Worm (Caenorhabditis elegans) whole organism, young adult: ENCODE measurements around the gene nmad-1.
A peak's percentile ranks its signal among the peaks of the same experiment; 100 is the strongest.

Source experiments
- B0019.2 ChIP-seq: fragments of 200-800 bp; sonication (Bioruptor generic); conservative IDR thresholded peaks from 2 replicates; pipeline ENCODE4 v1.3.6; 2022; ENCODE audit warnings: missing genetic modification reagents, missing genetic modification characterization, missing compliant biosample characterization
- B0035.1 ChIP-seq: sonication (generic microtip); optimal IDR thresholded peaks from 2 replicates; lab custom pipeline; 2016; ENCODE audit warnings: missing genetic modification characterization, mild to moderate bottlenecking, missing compliant biosample characterization, missing genotype, missing genetic modification reagents
- B0336.3 ChIP-seq: fragments of 200-800 bp; sonication (Bioruptor generic); IDR thresholded peaks from 2 replicates; pipeline ENCODE4 v1.3.6; 2022; ENCODE audit warnings: missing genetic modification characterization, missing compliant biosample characterization
- F23B12.7 ChIP-seq: sonication (generic microtip); optimal IDR thresholded peaks from 2 replicates; lab custom pipeline; 2017; ENCODE audit warnings: missing genetic modification characterization, mild to moderate bottlenecking, missing compliant biosample characterization, antibody characterized with exemption, moderate library complexity; ENCODE audit not compliant: insufficient read depth
- F33H1.4 ChIP-seq: fragments of 200-800 bp; sonication (Bioruptor generic); IDR thresholded peaks from 2 replicates; pipeline ENCODE4 v1.3.6; 2022; ENCODE audit warnings: missing genetic modification reagents, missing genetic modification characterization, missing compliant biosample characterization
- F57A8.1 ChIP-seq: fragments of 200-800 bp; sonication (Bioruptor generic); optimal IDR thresholded peaks from 2 replicates; lab custom pipeline; 2018; ENCODE audit warnings: mild to moderate bottlenecking, missing genetic modification characterization, moderate library complexity, missing compliant biosample characterization
- K11D2.4 ChIP-seq: fragments of 200-800 bp; sonication (Bioruptor generic); IDR thresholded peaks from 2 replicates; pipeline ENCODE4 v1.3.6; 2022; ENCODE audit warnings: missing genetic modification reagents, missing genetic modification characterization, missing compliant biosample characterization
- K12H6.12 ChIP-seq: fragments of 200-800 bp; sonication (Bioruptor generic); optimal IDR thresholded peaks from 2 replicates; lab custom pipeline; 2018; ENCODE audit warnings: mild to moderate bottlenecking, missing genetic modification characterization, missing compliant biosample characterization
- Y53G8AR.9 ChIP-seq: fragments of 200-800 bp; sonication (Bioruptor generic); conservative IDR thresholded peaks from 2 replicates; pipeline ENCODE4 v1.3.6; 2022; ENCODE audit warnings: missing genetic modification reagents, missing genetic modification characterization, missing compliant biosample characterization
- Y56A3A.18 ChIP-seq: fragments of 200-800 bp; sonication (Bioruptor generic); IDR thresholded peaks from 2 replicates; pipeline ENCODE4 v1.3.6; 2022; ENCODE audit warnings: missing genetic modification reagents, missing genetic modification characterization, missing compliant biosample characterization
- Y95B8A.8 ChIP-seq: fragments of 200-800 bp; sonication (Bioruptor generic); IDR thresholded peaks from 2 replicates; pipeline ENCODE4 v1.3.6; 2022; ENCODE audit warnings: missing genetic modification reagents, missing genetic modification characterization, missing compliant biosample characterization
- ZK185.1 ChIP-seq: sonication (generic microtip); optimal IDR thresholded peaks from 2 replicates; lab custom pipeline; 2016; ENCODE audit warnings: mild to moderate bottlenecking, missing genetic modification characterization, missing compliant biosample characterization; ENCODE audit not compliant: poor library complexity, severe bottlenecking
- aptf-2 ChIP-seq: fragments of 200-800 bp; sonication (Bioruptor generic); conservative IDR thresholded peaks from 2 replicates; pipeline ENCODE4 v1.3.6; 2022; ENCODE audit warnings: missing genetic modification reagents, missing genetic modification characterization, missing compliant biosample characterization
- athp-1 ChIP-seq: sonication (generic microtip); optimal IDR thresholded peaks from 2 replicates; lab custom pipeline; 2017; ENCODE audit warnings: mild to moderate bottlenecking, missing genetic modification characterization, missing compliant biosample characterization
- attf-3 ChIP-seq: fragments of 200-800 bp; sonication (Bioruptor generic); conservative IDR thresholded peaks from 2 replicates; pipeline ENCODE4 v1.3.6; 2022; ENCODE audit warnings: missing genetic modification reagents, missing genetic modification characterization, missing compliant biosample characterization
- attf-5 ChIP-seq: fragments of 200-800 bp; sonication (Bioruptor generic); optimal IDR thresholded peaks from 2 replicates; lab custom pipeline; 2018; ENCODE audit warnings: mild to moderate bottlenecking, missing genetic modification characterization, missing compliant biosample characterization
- attf-6 ChIP-seq: fragments of 200-800 bp; sonication (Bioruptor generic); IDR thresholded peaks from 2 replicates; pipeline ENCODE4 v1.3.6; 2022; ENCODE audit warnings: missing genetic modification reagents, missing genetic modification characterization, missing compliant biosample characterization
- cebp-1 ChIP-seq, 2 experiments: fragments of 200-800 bp in 1 of 2; sonication (Bioruptor generic) in 1 of 2; sonication (generic microtip) in 1 of 2; IDR thresholded peaks in 1 of 2; optimal IDR thresholded peaks in 1 of 2; 2 replicates each; pipeline versions ENCODE4 v1.3.6 to Lab custom; 2017 to 2022; ENCODE audit warnings: missing compliant biosample characterization in 2 of 2, missing genetic modification characterization in 2 of 2, mild to moderate bottlenecking in 1 of 2, missing genetic modification reagents in 1 of 2, moderate library complexity in 1 of 2
- ceh-40 ChIP-seq: fragments of 200-800 bp; sonication (Bioruptor generic); IDR thresholded peaks from 2 replicates; pipeline ENCODE4 v1.3.6; 2022; ENCODE audit warnings: missing genetic modification characterization, missing compliant biosample characterization
- ceh-79 ChIP-seq: sonication (generic microtip); optimal IDR thresholded peaks from 2 replicates; lab custom pipeline; 2017; ENCODE audit warnings: mild to moderate bottlenecking, missing genetic modification characterization, missing compliant biosample characterization
- chd-7 ChIP-seq: sonication (generic microtip); optimal IDR thresholded peaks from 2 replicates; lab custom pipeline; 2016; ENCODE audit warnings: mild to moderate bottlenecking, missing genetic modification characterization, moderate library complexity, missing compliant biosample characterization
- ekl-4 ChIP-seq: fragments of 200-800 bp; sonication (Bioruptor generic); IDR thresholded peaks from 2 replicates; pipeline ENCODE4 v1.3.6; 2022; ENCODE audit warnings: missing genetic modification reagents, missing genetic modification characterization, missing compliant biosample characterization
- hmg-20 ChIP-seq: fragments of 200-800 bp; sonication (Bioruptor generic); IDR thresholded peaks from 2 replicates; pipeline ENCODE4 v1.3.6; 2022; ENCODE audit warnings: missing genetic modification reagents, missing genetic modification characterization, missing compliant biosample characterization
- let-526 ChIP-seq: fragments of 200-800 bp; sonication (Bioruptor generic); IDR thresholded peaks from 2 replicates; pipeline ENCODE4 v1.3.6; 2022; ENCODE audit warnings: missing genetic modification reagents, missing genetic modification characterization, missing compliant biosample characterization
- let-607 ChIP-seq, 2 experiments: fragments of 200-800 bp in 1 of 2; sonication (Bioruptor generic) in 1 of 2; sonication (generic microtip) in 1 of 2; optimal IDR thresholded peaks; 2 replicates each; lab custom pipeline; 2016 to 2018; ENCODE audit warnings: mild to moderate bottlenecking in 2 of 2, missing compliant biosample characterization in 2 of 2, missing genetic modification characterization in 2 of 2, moderate library complexity in 2 of 2, missing genotype in 1 of 2
- lin-26 ChIP-seq: fragments of 200-800 bp; sonication (Bioruptor generic); IDR thresholded peaks from 2 replicates; pipeline ENCODE4 v1.3.6; 2022; ENCODE audit warnings: missing genetic modification reagents, missing genetic modification characterization, missing compliant biosample characterization
- lin-35 ChIP-seq, 3 experiments: fragments of 150-350 bp in 2 of 3; sonication (generic microtip) in 1 of 3; optimal IDR thresholded peaks; 2 replicates each; lab custom pipeline; 2014 to 2018; ENCODE audit warnings: missing biosample characterization in 3 of 3, missing genetic modification characterization in 3 of 3, missing genetic modification reagents in 3 of 3
- lir-1 ChIP-seq: fragments of 200-800 bp; sonication (Bioruptor generic); conservative IDR thresholded peaks from 2 replicates; pipeline ENCODE4 v1.3.6; 2022; ENCODE audit warnings: missing genetic modification reagents, missing genetic modification characterization, missing compliant biosample characterization
- lsl-1 ChIP-seq: fragments of 200-800 bp; sonication (Bioruptor generic); optimal IDR thresholded peaks from 2 replicates; lab custom pipeline; 2018; ENCODE audit warnings: mild to moderate bottlenecking, missing genetic modification characterization, moderate library complexity, missing compliant biosample characterization
- mcd-1 ChIP-seq: fragments of 200-800 bp; sonication (Bioruptor generic); IDR thresholded peaks from 2 replicates; pipeline ENCODE4 v1.3.6; 2022; ENCODE audit warnings: missing genetic modification reagents, missing genetic modification characterization, missing compliant biosample characterization
- mel-28 ChIP-seq: sonication (generic microtip); optimal IDR thresholded peaks from 2 replicates; lab custom pipeline; 2016; ENCODE audit warnings: borderline replicate concordance, mild to moderate bottlenecking, missing genetic modification characterization, missing compliant biosample characterization
- nfya-1 ChIP-seq: sonication (generic microtip); optimal IDR thresholded peaks from 2 replicates; lab custom pipeline; 2017; ENCODE audit warnings: antibody characterized with exemption, missing compliant biosample characterization, missing genetic modification characterization, borderline replicate concordance; ENCODE audit not compliant: insufficient read depth
- nfyb-1 ChIP-seq: fragments of 200-800 bp; sonication (Bioruptor generic); IDR thresholded peaks from 2 replicates; pipeline ENCODE4 v1.3.6; 2022; ENCODE audit warnings: missing genetic modification reagents, missing genetic modification characterization, missing compliant biosample characterization
- nhr-27 ChIP-seq: fragments of 200-800 bp; sonication (Bioruptor generic); optimal IDR thresholded peaks from 2 replicates; lab custom pipeline; 2018; ENCODE audit warnings: mild to moderate bottlenecking, missing genetic modification characterization, moderate library complexity, missing compliant biosample characterization
- repo-1 ChIP-seq: sonication (generic microtip); optimal IDR thresholded peaks from 2 replicates; lab custom pipeline; 2017; ENCODE audit warnings: mild to moderate bottlenecking, missing genetic modification characterization, missing compliant biosample characterization
- sea-2 ChIP-seq: fragments of 200-800 bp; sonication (Bioruptor generic); IDR thresholded peaks from 2 replicates; pipeline ENCODE4 v1.3.6; 2022; ENCODE audit warnings: missing genetic modification characterization, missing compliant biosample characterization
- snpc-4 ChIP-seq, 5 experiments: fragments of 150-350 bp in 1 of 5; sonication (generic microtip) in 4 of 5; optimal IDR thresholded peaks; 2 replicates each; lab custom pipeline; 2014 to 2018; ENCODE audit warnings: missing genetic modification characterization in 5 of 5, missing biosample characterization in 3 of 5, antibody characterized with exemption in 2 of 5, mild to moderate bottlenecking in 2 of 5, missing compliant biosample characterization in 2 of 5, missing genotype in 2 of 5, moderate library complexity in 2 of 5, missing genetic modification reagents in 1 of 5
- somi-1 ChIP-seq: fragments of 200-800 bp; sonication (Bioruptor generic); optimal IDR thresholded peaks from 2 replicates; lab custom pipeline; 2018; ENCODE audit warnings: mild to moderate bottlenecking, missing genetic modification characterization, missing compliant biosample characterization
- tbp1 ChIP-seq: fragments of 200-800 bp; sonication (Bioruptor generic); optimal IDR thresholded peaks from 2 replicates; lab custom pipeline; 2018; ENCODE audit warnings: mild to moderate bottlenecking, missing genetic modification characterization, missing compliant biosample characterization
- tbx-9 ChIP-seq: sonication (generic microtip); optimal IDR thresholded peaks from 2 replicates; lab custom pipeline; 2016; ENCODE audit warnings: borderline replicate concordance, missing genetic modification characterization, inconsistent platforms, missing compliant biosample characterization
- tlf-1 ChIP-seq: fragments of 200-800 bp; sonication (Bioruptor generic); optimal IDR thresholded peaks from 2 replicates; lab custom pipeline; 2018; ENCODE audit warnings: mild to moderate bottlenecking, missing genetic modification characterization, missing compliant biosample characterization
- unc-62 ChIP-seq: fragments of 150-350 bp; optimal IDR thresholded peaks from 2 replicates; lab custom pipeline; 2014; ENCODE audit warnings: missing biosample characterization, missing genetic modification reagents, missing genetic modification characterization
- ztf-18 ChIP-seq: sonication (generic microtip); optimal IDR thresholded peaks from 2 replicates; lab custom pipeline; 2016; ENCODE audit warnings: missing genotype, mild to moderate bottlenecking, missing genetic modification characterization, missing compliant biosample characterization

The nmad-1 gene

DNA sequence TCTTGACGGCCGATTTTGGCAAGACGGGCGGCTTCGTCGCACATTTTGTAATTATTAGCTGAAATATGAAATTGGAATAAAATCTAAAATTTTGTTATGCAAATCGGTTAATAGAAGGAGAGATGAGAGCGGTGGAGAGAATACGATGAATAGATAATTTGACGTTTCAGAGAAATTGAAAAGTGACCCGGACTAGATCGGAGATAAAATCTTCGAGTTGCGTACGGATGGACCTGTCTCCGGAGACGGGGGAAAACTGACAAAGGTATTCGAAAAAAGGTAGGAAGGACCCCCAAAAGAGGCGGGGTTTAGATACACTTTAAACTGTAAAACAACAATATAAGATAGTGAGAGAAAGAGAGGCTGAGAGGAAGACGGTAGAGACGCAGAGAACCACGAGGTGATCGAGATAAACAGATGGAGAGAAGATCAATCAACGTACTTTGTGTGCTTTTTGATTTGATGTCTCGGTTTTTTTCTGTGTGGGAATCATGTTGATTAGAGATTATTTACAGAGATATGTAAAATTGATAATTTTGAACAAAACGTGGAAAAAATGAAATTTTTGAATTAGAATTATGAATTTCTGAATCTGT lies 2.6 kb downstream of the nmad-1 start, which contains the start of gene F09F7.6 (continued):
- TF ChIP-seq K12H6.12 (tag; lab: Kevin White, UChicago): peak; percentile 62
- TF ChIP-seq tbp1 (GFP tag; lab: Kevin White, UChicago): peak; percentile 30
- TF ChIP-seq let-607 (tag; optimal IDR thresholded peaks at IDR 0.05; lab: Kevin White, UChicago): peak in 1 of 2 experiments; percentile 21
- peak; percentile 1 for TF ChIP-seq ZK185.1 (tag; lab: Kevin White, UChicago)
- TF ChIP-seq nfyb-1 (GFP tag; lab: Robert Waterston, UW): 0 out of 2 replicates have a peak, but pooled peaks have one; percentile 34
- TF ChIP-seq attf-6: no peak
- peak in 1 of 3 experiments; percentile 12 for TF ChIP-seq lin-35 (GFP tag; optimal IDR thresholded peaks at IDR 0.05; lab: Kevin White, UChicago)
- TF ChIP-seq tbx-9 (tag; lab: Kevin White, UChicago): no peak
- TF ChIP-seq F57A8.1 (GFP tag; lab: Kevin White, UChicago): no peak
- TF ChIP-seq nfya-1 (tag; lab: Kevin White, UChicago): no peak
- TF ChIP-seq K11D2.4: peak; percentile 46; the same call in 1 of the 2 replicates
- no peak for TF ChIP-seq lsl-1
- no peak for TF ChIP-seq cebp-1 (GFP tag; IDR thresholded peaks at IDR 0.05; lab: Robert Waterston, UW)
- peak; percentile 59 for TF ChIP-seq cebp-1 (tag; optimal IDR thresholded peaks at IDR 0.05; lab: Kevin White, UChicago)
- peak; percentile 64 for TF ChIP-seq somi-1 (GFP tag; lab: Kevin White, UChicago)
- TF ChIP-seq lir-1: 0 out of 2 replicates have a peak, but pooled peaks have one; percentile 23

DNA sequence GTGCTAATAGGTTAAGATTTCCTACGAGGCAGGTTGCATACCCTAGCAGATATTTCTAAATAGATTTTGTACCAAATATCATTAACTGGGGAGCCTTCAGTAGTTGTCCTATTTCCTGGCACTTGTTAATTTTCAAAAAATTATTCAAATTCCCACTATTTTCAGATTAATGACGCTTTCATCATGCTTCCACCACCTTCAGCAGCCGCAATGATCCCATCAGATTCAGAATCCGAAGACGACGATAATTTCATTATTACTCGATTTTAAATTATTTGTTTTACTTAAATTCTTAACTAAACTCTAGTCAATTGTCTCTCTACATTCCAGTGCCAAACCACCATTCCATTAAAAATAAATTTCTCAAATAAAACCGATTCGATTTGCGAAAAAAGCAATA lies 3.9 kb downstream of the nmad-1 start:
- TF ChIP-seq unc-62 (GFP tag; lab: Kevin White, UChicago) (no peak), F33H1.4 (GFP tag; lab: Robert Waterston, UW) (0 out of 2 replicates have a peak, but pooled peaks have one; percentile 4), let-526 (GFP tag; lab: Robert Waterston, UW) (0 out of 2 replicates have a peak, but pooled peaks have one; percentile 56), B0336.3 (GFP tag; lab: Robert Waterston, UW) (peak; percentile 82), lin-26 (0 out of 2 replicates have a peak, but pooled peaks have one; percentile 53), Y53G8AR.9 (GFP tag; lab: Robert Waterston, UW) (peak; percentile 63; the same call in 1 of the 2 replicates), B0035.1 (tag; lab: Kevin White, UChicago) (peak; percentile 9), ztf-18 (tag; lab: Kevin White, UChicago) (no peak), mel-28 (peak; percentile 47), mcd-1 (GFP tag; lab: Robert Waterston, UW) (no peak), ZK185.1 (tag; lab: Kevin White, UChicago) (peak; percentile 47), nhr-27 (tag; lab: Kevin White, UChicago) (no peak), Y95B8A.8 (GFP tag; lab: Robert Waterston, UW) (peak; percentile 78; the same call in 1 of the 2 replicates), athp-1 (tag; lab: Kevin White, UChicago) (no peak), B0019.2 (GFP tag; lab: Robert Waterston, UW) (no peak), nfya-1 (tag; lab: Kevin White, UChicago) (no peak), hmg-20 (no peak), ceh-40 (GFP tag; lab: Robert Waterston, UW) (no peak), ceh-79 (tag; lab: Kevin White, UChicago) (no peak), tlf-1 (GFP tag; lab: Kevin White, UChicago) (peak; percentile 64), Y56A3A.18 (0 out of 2 replicates have a peak, but pooled peaks have one; percentile 33), F23B12.7 (tag; lab: Kevin White, UChicago) (no peak), ekl-4 (GFP tag; lab: Robert Waterston, UW) (peak; percentile 54; the same call in 1 of the 2 replicates), attf-5 (peak; percentile 8), chd-7 (tag; lab: Kevin White, UChicago) (no peak), aptf-2 (0 out of 2 replicates have a peak, but pooled peaks have one; percentile 4), sea-2 (GFP tag; lab: Robert Waterston, UW) (no peak), snpc-4 (GFP tag; optimal IDR thresholded peaks at IDR 0.05; lab: Kevin White, UChicago) (no peak), snpc-4 (tag; optimal IDR thresholded peaks at IDR 0.05; lab: Kevin White, UChicago) (no peak), attf-3 (GFP tag; lab: Robert Waterston, UW) (no peak; the same call in 1 of the 2 replicates), repo-1 (tag; lab: Kevin White, UChicago) (peak; percentile 39)
